Worm (Caenorhabditis elegans) whole organism, L3 larva: ENCODE measurements around the gene irld-66.

Experiments used
- R02D3.7 ChIP-seq: fragments of 150-350 bp; optimal IDR thresholded peaks from 2 replicates; lab custom pipeline; 2014; ENCODE audit warnings: missing biosample characterization, missing genetic modification characterization
- ZK546.5 ChIP-seq: sonication (generic microtip); optimal IDR thresholded peaks from 2 replicates; lab custom pipeline; 2017; ENCODE audit warnings: missing biosample characterization, missing genetic modification characterization
- aly-2 ChIP-seq: fragments of 150-350 bp; optimal IDR thresholded peaks from 2 replicates; lab custom pipeline; 2014; ENCODE audit warnings: missing biosample characterization, missing genetic modification characterization
- ama-1 ChIP-seq: fragments of 150-350 bp; optimal IDR thresholded peaks from 2 replicates; lab custom pipeline; 2018
- ceh-16 ChIP-seq: sonication (generic microtip); optimal IDR thresholded peaks from 2 replicates; lab custom pipeline; 2017; ENCODE audit warnings: missing biosample characterization, missing genetic modification characterization
- ceh-28 ChIP-seq: fragments of 150-350 bp; optimal IDR thresholded peaks from 2 replicates; lab custom pipeline; 2014; ENCODE audit warnings: missing biosample characterization, missing genetic modification reagents, missing genetic modification characterization
- ceh-9 ChIP-seq: sonication (generic microtip); optimal IDR thresholded peaks from 2 replicates; lab custom pipeline; 2018; ENCODE audit warnings: missing biosample characterization, missing genetic modification characterization
- elt-1 ChIP-seq: fragments of 150-350 bp; optimal IDR thresholded peaks from 2 replicates; lab custom pipeline; 2014; ENCODE audit warnings: missing biosample characterization, missing genetic modification characterization
- elt-2 ChIP-seq: sonication (generic microtip); optimal IDR thresholded peaks from 2 replicates; lab custom pipeline; 2016; ENCODE audit warnings: missing genetic modification reagents, mild to moderate bottlenecking, missing genetic modification characterization, missing compliant biosample characterization
- eor-1 ChIP-seq, 2 experiments: fragments of 150-350 bp; optimal IDR thresholded peaks; 2 replicates each; lab custom pipeline; 2014 to 2018; ENCODE audit warnings: missing biosample characterization in 2 of 2, missing genetic modification characterization in 2 of 2
- fkh-10 ChIP-seq: sonication (generic microtip); optimal IDR thresholded peaks from 2 replicates; lab custom pipeline; 2017; ENCODE audit warnings: missing biosample characterization, missing genetic modification reagents, missing genetic modification characterization
- fkh-2 ChIP-seq: fragments of 150-350 bp; optimal IDR thresholded peaks from 2 replicates; lab custom pipeline; 2014; ENCODE audit warnings: missing biosample characterization, missing genetic modification reagents, missing genetic modification characterization
- fos-1 ChIP-seq: fragments of 150-350 bp; optimal IDR thresholded peaks from 2 replicates; lab custom pipeline; 2014; ENCODE audit warnings: missing biosample characterization, missing genetic modification characterization
- hmg-11 ChIP-seq: sonication (generic microtip); optimal IDR thresholded peaks from 2 replicates; lab custom pipeline; 2016; ENCODE audit warnings: missing genetic modification characterization, missing compliant biosample characterization
- jun-1 ChIP-seq: fragments of 150-350 bp; optimal IDR thresholded peaks from 2 replicates; lab custom pipeline; 2014; ENCODE audit warnings: missing biosample characterization, missing genetic modification reagents, missing genetic modification characterization
- lin-15B ChIP-seq: fragments of 150-350 bp; optimal IDR thresholded peaks from 2 replicates; lab custom pipeline; 2014; ENCODE audit warnings: missing biosample characterization, missing genetic modification characterization
- lin-39 ChIP-seq: fragments of 150-350 bp; optimal IDR thresholded peaks from 2 replicates; lab custom pipeline; 2018; ENCODE audit warnings: missing biosample characterization, missing genetic modification reagents, missing genetic modification characterization
- mdl-1 ChIP-seq: fragments of 150-350 bp; optimal IDR thresholded peaks from 2 replicates; lab custom pipeline; 2014; ENCODE audit warnings: missing biosample characterization, missing genetic modification characterization
- mml-1 ChIP-seq: fragments of 150-350 bp; sonication (generic microtip); optimal IDR thresholded peaks from 3 replicates; lab custom pipeline; 2014; ENCODE audit warnings: missing biosample characterization, missing genetic modification characterization
- nfya-1 ChIP-seq: sonication (generic microtip); optimal IDR thresholded peaks from 2 replicates; lab custom pipeline; 2017; ENCODE audit warnings: missing genetic modification characterization, mild to moderate bottlenecking, missing compliant biosample characterization, antibody characterized with exemption, moderate library complexity; ENCODE audit not compliant: insufficient read depth
- nhr-11 ChIP-seq: fragments of 150-350 bp; optimal IDR thresholded peaks from 2 replicates; lab custom pipeline; 2014; ENCODE audit warnings: missing biosample characterization, missing genetic modification characterization
- nhr-12 ChIP-seq: fragments of 150-350 bp; optimal IDR thresholded peaks from 2 replicates; lab custom pipeline; 2014; ENCODE audit warnings: missing biosample characterization, missing genetic modification characterization
- nhr-23 ChIP-seq: fragments of 150-350 bp; optimal IDR thresholded peaks from 2 replicates; lab custom pipeline; 2014; ENCODE audit warnings: missing biosample characterization, missing genetic modification reagents, missing genetic modification characterization
- nhr-237 ChIP-seq: fragments of 150-350 bp; optimal IDR thresholded peaks from 2 replicates; lab custom pipeline; 2014; ENCODE audit warnings: missing biosample characterization, missing genetic modification characterization
- nhr-28 ChIP-seq: fragments of 150-350 bp; optimal IDR thresholded peaks from 2 replicates; lab custom pipeline; 2014; ENCODE audit warnings: missing biosample characterization, missing genetic modification characterization
- nhr-67 ChIP-seq: fragments of 150-350 bp; optimal IDR thresholded peaks from 2 replicates; lab custom pipeline; 2014; ENCODE audit warnings: missing biosample characterization, missing genetic modification characterization
- nhr-77 ChIP-seq: fragments of 150-350 bp; optimal IDR thresholded peaks from 2 replicates; lab custom pipeline; 2014; ENCODE audit warnings: missing biosample characterization, missing genetic modification characterization
- pha-4 ChIP-seq: fragments of 150-350 bp; optimal IDR thresholded peaks from 2 replicates; lab custom pipeline; 2014; ENCODE audit warnings: missing biosample characterization, missing genetic modification reagents, missing genetic modification characterization
- pqm-1 ChIP-seq: fragments of 150-350 bp; optimal IDR thresholded peaks from 2 replicates; lab custom pipeline; 2017; ENCODE audit warnings: missing biosample characterization, missing genetic modification characterization, inconsistent platforms
- skn-1 ChIP-seq: fragments of 150-350 bp; optimal IDR thresholded peaks from 2 replicates; lab custom pipeline; 2014; ENCODE audit warnings: missing biosample characterization, missing genetic modification characterization
- snpc-4 ChIP-seq: fragments of 150-350 bp; optimal IDR thresholded peaks from 2 replicates; lab custom pipeline; 2014; ENCODE audit warnings: missing biosample characterization, missing genetic modification characterization
- tbx-2 ChIP-seq: sonication (generic microtip); optimal IDR thresholded peaks from 2 replicates; lab custom pipeline; 2016; ENCODE audit warnings: mild to moderate bottlenecking, missing genetic modification characterization, missing compliant biosample characterization
- unc-39 ChIP-seq: sonication (generic microtip); optimal IDR thresholded peaks from 4 replicates; lab custom pipeline; 2017; ENCODE audit warnings: missing biosample characterization, missing genetic modification characterization
- unc-62 ChIP-seq: fragments of 150-350 bp; sonication (generic microtip); optimal IDR thresholded peaks from 4 replicates; lab custom pipeline; 2014; ENCODE audit warnings: missing biosample characterization, missing genetic modification reagents, missing genetic modification characterization
- ztf-11 ChIP-seq: fragments of 150-350 bp; optimal IDR thresholded peaks from 2 replicates; lab custom pipeline; 2014; ENCODE audit warnings: missing biosample characterization, missing genetic modification characterization
- ztf-4 ChIP-seq: fragments of 150-350 bp; optimal IDR thresholded peaks from 2 replicates; lab custom pipeline; 2014; ENCODE audit warnings: missing biosample characterization, missing genetic modification characterization

Gene irld-66

DNA sequence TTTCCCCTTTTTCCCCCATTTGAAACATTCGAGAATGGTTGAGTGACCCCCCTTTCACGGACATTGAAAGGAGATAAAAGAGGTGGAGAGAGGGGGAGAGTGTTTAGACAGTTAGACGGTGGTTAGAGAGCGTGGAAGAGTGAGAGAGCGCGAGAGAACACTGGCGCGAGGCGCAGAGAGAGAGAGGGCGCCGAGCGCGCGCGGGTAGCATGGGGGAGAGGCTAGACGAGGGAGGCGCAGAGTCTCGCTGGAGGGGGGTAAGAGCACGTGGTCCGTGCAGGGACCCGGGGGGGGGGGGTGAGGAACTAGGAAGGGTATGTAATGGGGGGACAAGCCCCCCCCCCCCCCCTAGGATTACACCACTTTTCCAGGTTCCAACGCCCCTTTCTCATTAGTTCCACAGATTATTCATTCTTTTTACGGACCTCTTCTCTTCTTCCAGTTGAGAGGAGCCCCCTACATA, 33.3 kb upstream of the irld-66 start (continued):
- peak; percentile 47 for TF ChIP-seq snpc-4 (tag; lab: Kevin White, UChicago)
- TF ChIP-seq ztf-4 = no peak
- TF ChIP-seq ztf-11 = no peak
- TF ChIP-seq ZK546.5 (tag; lab: Kevin White, UChicago) = no peak
- TF ChIP-seq jun-1 = peak; percentile 98
- TF ChIP-seq aly-2 (tag; lab: Kevin White, UChicago) = no peak
- TF ChIP-seq pqm-1 (tag; lab: Kevin White, UChicago) = peak; percentile 84
- peak; percentile 69 for TF ChIP-seq fkh-10
- peak; percentile 97 for TF ChIP-seq pha-4 (tag; lab: Kevin White, UChicago)
- peak; percentile 97 for TF ChIP-seq nhr-23 (tag; lab: Kevin White, UChicago)
- TF ChIP-seq mml-1 (tag; lab: Kevin White, UChicago) = no peak
- TF ChIP-seq nhr-28 (tag; lab: Kevin White, UChicago) = no peak
- TF ChIP-seq lin-15B (tag; lab: Kevin White, UChicago) = peak; percentile 63
- peak; percentile 87 for TF ChIP-seq elt-2 (tag; lab: Kevin White, UChicago)

DNA sequence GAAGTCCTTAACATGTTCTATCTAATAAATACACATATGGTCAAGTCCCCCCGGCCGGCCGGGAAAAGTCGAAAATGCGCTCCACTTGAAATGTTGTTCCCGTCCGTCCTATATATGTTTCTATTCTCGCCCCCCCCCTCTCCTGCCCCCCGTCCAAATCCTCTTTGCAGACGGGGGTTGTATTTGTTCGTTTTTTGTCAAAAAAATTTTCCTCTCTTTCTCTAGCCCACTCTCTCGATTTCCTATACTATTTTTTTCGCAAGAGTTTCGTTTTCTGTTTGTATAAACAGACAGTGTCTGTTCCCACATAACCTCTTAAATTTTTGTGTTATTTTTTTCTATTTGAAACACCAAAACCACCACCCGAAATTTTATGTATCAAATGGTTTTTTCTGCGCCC, 26.4 kb upstream of the irld-66 start:
- TF ChIP-seq tbx-2 (tag; lab: Kevin White, UChicago) (no peak), nfya-1 (tag; lab: Kevin White, UChicago) (peak; percentile 10), pha-4 (tag; lab: Kevin White, UChicago) (peak; percentile 95)
- TF ChIP-seq, all 47 proteins: peak for 2

DNA sequence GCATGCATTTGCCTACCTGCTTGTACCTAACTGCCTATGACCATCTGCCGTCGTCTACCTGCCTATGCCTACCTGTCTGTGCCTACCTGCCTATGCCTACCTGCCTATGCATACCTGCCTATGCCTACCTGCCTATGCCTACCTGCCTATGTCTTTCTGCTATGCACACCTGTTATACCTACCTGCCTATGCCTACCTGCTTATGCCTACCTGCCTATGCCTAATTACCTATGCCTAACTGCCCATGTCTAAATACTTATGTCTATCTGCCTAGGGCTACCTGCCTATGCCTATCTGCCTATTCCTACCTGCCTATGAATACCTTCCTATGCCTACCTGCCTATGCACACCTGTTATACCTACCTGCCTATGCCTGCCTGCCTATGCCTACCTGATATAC, 25.7 kb upstream of the irld-66 start:
- no peak for TF ChIP-seq lin-39 (tag; lab: Kevin White, UChicago)
- TF ChIP-seq R02D3.7 = no peak

DNA sequence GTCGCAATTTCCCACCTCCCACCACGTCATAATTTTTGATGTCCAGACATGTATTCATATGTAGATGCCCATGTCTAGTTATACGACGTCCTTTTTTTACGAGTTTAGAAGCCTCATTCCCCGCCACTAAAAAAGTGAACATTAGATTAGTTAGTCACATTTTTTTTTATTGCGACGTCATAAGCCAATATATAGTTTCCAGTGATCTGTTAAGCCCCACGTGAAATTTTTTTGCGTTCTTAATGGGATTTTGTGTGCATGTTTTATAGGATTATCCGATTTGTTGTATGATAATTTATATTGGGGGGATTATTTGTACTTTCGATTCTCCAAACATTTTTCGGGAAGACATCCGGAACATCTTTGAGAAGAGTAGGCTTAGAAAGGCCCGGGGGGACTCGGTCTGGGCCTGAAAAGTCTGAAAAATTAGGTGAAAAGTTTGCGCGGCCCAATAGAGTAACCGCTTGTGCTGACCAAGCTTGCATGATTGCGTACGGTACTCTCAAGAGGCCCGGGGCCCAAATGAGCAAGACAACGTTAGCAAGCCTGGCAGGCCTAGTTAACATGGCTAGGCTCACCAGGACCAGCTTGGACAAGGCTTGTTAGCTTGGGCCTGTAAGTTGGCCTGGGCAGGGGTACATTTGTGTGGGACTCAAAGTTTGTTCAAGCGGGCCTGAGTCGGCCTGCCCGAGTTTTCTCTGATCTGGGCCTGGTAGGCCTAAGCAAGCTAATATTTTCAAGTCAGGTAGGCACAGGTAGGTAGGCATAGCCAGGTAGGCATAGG, 24.8 kb upstream of the irld-66 start:
- TF ChIP-seq nhr-67 (tag; lab: Kevin White, UChicago) (no peak), nhr-77 (no peak), tbx-2 (tag; lab: Kevin White, UChicago) (no peak)

DNA sequence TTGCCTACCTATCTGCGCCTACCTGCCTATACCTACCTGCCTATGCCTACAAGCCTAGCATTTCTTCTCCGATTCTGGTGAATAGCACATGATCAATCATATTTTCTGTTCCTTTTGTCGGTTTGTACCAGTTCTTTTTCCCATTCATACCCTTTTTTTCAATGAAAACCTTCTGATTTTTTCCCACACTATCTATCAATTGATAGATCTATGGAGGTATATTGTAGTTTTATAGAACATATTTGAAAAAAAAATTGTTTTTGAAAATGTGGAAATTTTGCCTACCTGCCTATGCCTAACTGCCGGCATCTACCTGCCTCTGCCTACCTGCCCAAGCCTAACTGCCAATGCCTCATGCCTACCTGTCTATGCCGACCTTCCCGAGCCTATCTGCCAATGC, 23.0 kb upstream of the irld-66 start:
- TF ChIP-seq elt-1 (tag; lab: Kevin White, UChicago) (no peak), ceh-16 (no peak)

DNA sequence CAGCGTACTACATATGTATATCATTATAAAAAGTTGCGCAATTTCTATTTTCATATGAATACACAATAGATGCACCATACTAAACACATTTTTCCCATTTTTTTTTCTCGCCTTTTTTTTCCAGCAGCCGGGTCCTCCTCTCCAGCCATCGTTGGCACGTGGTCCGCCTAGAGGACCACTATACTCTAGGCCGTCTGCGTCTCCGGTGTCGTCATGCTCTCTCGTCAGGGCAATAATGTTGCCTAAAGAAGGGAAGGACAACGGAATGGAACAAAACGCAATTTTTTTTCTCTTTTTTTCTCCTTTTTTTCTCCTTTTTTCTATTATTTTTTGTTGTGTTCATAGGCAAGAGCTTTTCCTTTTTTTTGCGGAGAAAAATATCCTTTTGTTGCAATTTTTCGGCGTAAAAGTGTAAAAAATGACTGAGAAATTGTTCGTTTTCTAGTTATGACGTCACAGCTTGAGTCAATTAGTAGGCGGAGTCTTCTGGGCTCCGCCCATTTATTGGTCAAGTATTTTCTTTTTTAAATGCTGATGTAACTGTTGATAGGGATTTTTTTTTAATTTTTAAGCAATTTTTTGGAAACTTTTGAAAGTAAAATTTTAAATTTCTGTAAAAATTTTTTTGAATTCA, 22.0 kb upstream of the irld-66 start:
- TF ChIP-seq nhr-237 (no peak), nhr-12 (no peak), nhr-28 (tag; lab: Kevin White, UChicago) (no peak), eor-1 (tag; optimal IDR thresholded peaks at IDR 0.05; lab: Kevin White, UChicago) (no peak), fkh-10 (peak; percentile 77), fkh-2 (tag; lab: Kevin White, UChicago) (no peak), ceh-28 (tag; lab: Kevin White, UChicago) (no peak), ceh-9 (tag; lab: Kevin White, UChicago) (no peak), ztf-11 (no peak), ama-1 (lab: Kevin White, UChicago) (no peak), nhr-11 (no peak), mml-1 (tag; lab: Kevin White, UChicago) (no peak), unc-62 (no peak), R02D3.7 (no peak), unc-39 (tag; lab: Kevin White, UChicago) (no peak), mdl-1 (tag; lab: Kevin White, UChicago) (peak; percentile 91), lin-39 (tag; lab: Kevin White, UChicago) (peak; percentile 62), elt-1 (tag; lab: Kevin White, UChicago) (no peak), hmg-11 (tag; lab: Kevin White, UChicago) (peak; percentile 66), skn-1 (peak; percentile 47), lin-15B (tag; lab: Kevin White, UChicago) (peak; percentile 21), tbx-2 (tag; lab: Kevin White, UChicago) (no peak), nhr-77 (no peak), fos-1 (tag; lab: Kevin White, UChicago) (no peak)
